Fruit fly (Drosophila melanogaster) whole organism, prepupa: Measurements from ENCODE around the gene STUB1.

Source experiments
- Sox15 ChIP-seq: fragments of 200-800 bp; sonication (Bioruptor generic); optimal IDR thresholded peaks from 3 replicates; lab custom pipeline; 2016; ENCODE audit warnings: missing biosample characterization, missing genetic modification characterization
- fd85E ChIP-seq: fragments of 200-800 bp; sonication (Bioruptor generic); optimal IDR thresholded peaks from 3 replicates; lab custom pipeline; 2016; ENCODE audit warnings: missing biosample characterization, missing genetic modification characterization
- lz ChIP-seq: fragments of 200-800 bp; sonication (Bioruptor generic); optimal IDR thresholded peaks from 3 replicates; lab custom pipeline; 2016; ENCODE audit warnings: missing biosample characterization, missing genetic modification characterization
- ss ChIP-seq, 2 experiments: fragments of 200-800 bp; sonication (Bioruptor generic); optimal IDR thresholded peaks; 2 replicates in 1 of 2; 3 replicates in 1 of 2; lab custom pipeline; 2017 to 2018; ENCODE audit warnings: mild to moderate bottlenecking in 2 of 2, missing biosample characterization in 2 of 2, missing genetic modification characterization in 2 of 2, moderate library complexity in 1 of 2

DNA sequence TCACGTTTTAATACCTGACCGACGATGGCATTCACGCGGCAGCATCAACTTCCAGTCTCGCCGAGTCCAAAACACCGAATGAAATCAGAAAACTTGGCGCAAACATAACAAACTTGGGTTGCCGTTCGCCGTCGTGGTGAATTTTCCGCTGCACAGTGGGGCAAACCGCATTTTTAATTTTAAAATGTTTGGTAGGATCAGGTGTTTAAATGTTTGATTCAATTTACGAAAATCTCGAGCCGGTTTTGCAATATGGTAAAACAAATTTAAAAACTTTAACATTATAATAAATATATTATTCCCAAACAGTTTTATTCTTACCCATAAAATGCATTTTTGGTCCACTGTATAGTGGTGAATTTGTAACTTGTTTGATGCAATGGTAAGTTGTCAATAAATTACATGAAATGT, 36.9 kb downstream of the STUB1 start, which contains the start of gene RluA-1:
- TF ChIP-seq lz (GFP tag; lab: Kevin White, UChicago), result peak; percentile 91
- TF ChIP-seq ss (GFP tag; optimal IDR thresholded peaks at IDR 0.05; lab: Kevin White, UChicago), result peak; percentile 93 to 96
- TF ChIP-seq Sox15 (GFP tag; lab: Kevin White, UChicago), result peak; percentile 92
- peak; percentile 78 for TF ChIP-seq fd85E (GFP tag; lab: Kevin White, UChicago)
